Fruit fly (Drosophila melanogaster) whole organism, embryonic: ENCODE results near the gene CG11858.

Experiments used
- Bgb ChIP-seq: fragments of 200-800 bp; sonication (Bioruptor generic); IDR thresholded peaks from 2 replicates; pipeline ENCODE4 v1.3.6; 2022; ENCODE audit warnings: missing biosample characterization, missing genetic modification characterization; ENCODE audit not compliant: partially characterized antibody
- CG10209 ChIP-seq: fragments of 200-800 bp; sonication (Bioruptor generic); optimal IDR thresholded peaks from 3 replicates; lab custom pipeline; 2017; ENCODE audit warnings: missing biosample characterization, mild to moderate bottlenecking, missing genetic modification characterization, missing genetic modification reagents
- CG10366 ChIP-seq: fragments of 200-800 bp; sonication (Bioruptor generic); IDR thresholded peaks from 2 replicates; pipeline ENCODE4 v1.3.6; 2022; ENCODE audit warnings: missing biosample characterization, missing genetic modification characterization
- CG11695 ChIP-seq: fragments of 200-800 bp; sonication (Bioruptor generic); IDR thresholded peaks from 3 replicates; pipeline ENCODE4 v1.3.6; 2022; ENCODE audit warnings: missing biosample characterization, missing genetic modification characterization
- CG12769 ChIP-seq: fragments of 200-800 bp; sonication (Bioruptor generic); optimal IDR thresholded peaks from 2 replicates; lab custom pipeline; 2019; ENCODE audit warnings: missing biosample characterization, mild to moderate bottlenecking, missing genetic modification characterization, moderate library complexity
- CG13894 ChIP-seq: fragments of 200-800 bp; sonication (Bioruptor generic); optimal IDR thresholded peaks from 3 replicates; lab custom pipeline; 2018; ENCODE audit warnings: missing biosample characterization, mild to moderate bottlenecking, missing genetic modification characterization, moderate library complexity
- CG15514 ChIP-seq: fragments of 200-800 bp; sonication (Bioruptor generic); optimal IDR thresholded peaks from 3 replicates; lab custom pipeline; 2017; ENCODE audit warnings: missing biosample characterization, missing genetic modification characterization, mild to moderate bottlenecking, moderate library complexity, missing genetic modification reagents
- CG34376 ChIP-seq: fragments of 200-800 bp; sonication (Bioruptor generic); optimal IDR thresholded peaks from 2 replicates; lab custom pipeline; 2018; ENCODE audit warnings: missing biosample characterization, mild to moderate bottlenecking, missing genetic modification characterization
- CG3847 ChIP-seq: fragments of 200-800 bp; sonication (Bioruptor generic); IDR thresholded peaks from 2 replicates; pipeline ENCODE4 v1.3.6; 2022; ENCODE audit warnings: missing biosample characterization, missing genetic modification characterization
- CG6689 ChIP-seq: fragments of 200-800 bp; sonication (Bioruptor generic); IDR thresholded peaks from 2 replicates; pipeline ENCODE4 v1.3.6; 2022; ENCODE audit warnings: missing biosample characterization, missing genetic modification characterization
- CG7987 ChIP-seq: fragments of 200-800 bp; sonication (Bioruptor generic); optimal IDR thresholded peaks from 2 replicates; lab custom pipeline; 2018; ENCODE audit warnings: missing biosample characterization, mild to moderate bottlenecking, missing genetic modification characterization, moderate library complexity
- CG8290 ChIP-seq, 3 experiments: fragments of 200-800 bp; sonication (Bioruptor generic); optimal IDR thresholded peaks; 2 replicates each; lab custom pipeline; 2016 to 2019; ENCODE audit warnings: missing biosample characterization in 3 of 3, missing genetic modification characterization in 3 of 3, mild to moderate bottlenecking in 2 of 3, moderate library complexity in 1 of 3
- ERR ChIP-seq: fragments of 200-800 bp; sonication (Bioruptor generic); optimal IDR thresholded peaks from 2 replicates; lab custom pipeline; 2016; ENCODE audit warnings: missing biosample characterization, missing genetic modification characterization
- Eip74EF ChIP-seq, 2 experiments: fragments of 200-800 bp in 1 of 2; fragments of >200 bp in 1 of 2; sonication (Bioruptor generic) in 1 of 2; optimal IDR thresholded peaks; 2 replicates each; lab custom pipeline; 2017 to 2019; ENCODE audit warnings: missing biosample characterization in 2 of 2, missing genetic modification characterization in 2 of 2, mild to moderate bottlenecking in 1 of 2, moderate library complexity in 1 of 2
- H2.0 ChIP-seq: fragments of 200-800 bp; sonication (Bioruptor generic); IDR thresholded peaks from 2 replicates; pipeline ENCODE4 v1.3.6; 2022; ENCODE audit warnings: missing biosample characterization, missing genetic modification characterization
- HLH3B ChIP-seq: fragments of 200-800 bp; sonication (Bioruptor generic); IDR thresholded peaks from 2 replicates; pipeline ENCODE4 v1.3.6; 2022; ENCODE audit warnings: missing biosample characterization, missing genetic modification characterization
- Hr78 ChIP-seq, 2 experiments: fragments of 200-800 bp in 1 of 2; fragments of >200 bp in 1 of 2; sonication (Bioruptor generic) in 1 of 2; optimal IDR thresholded peaks; 2 replicates each; lab custom pipeline; 2017 to 2019; ENCODE audit warnings: missing biosample characterization in 2 of 2, missing genetic modification characterization in 2 of 2, mild to moderate bottlenecking in 1 of 2, moderate library complexity in 1 of 2
- Jarid2 ChIP-seq: fragments of 200-800 bp; sonication (Bioruptor generic); optimal IDR thresholded peaks from 3 replicates; lab custom pipeline; 2017; ENCODE audit warnings: mild to moderate bottlenecking, missing biosample characterization, missing genetic modification reagents, missing genetic modification characterization
- NC2β ChIP-seq: fragments of 200-800 bp; sonication (Bioruptor generic); optimal IDR thresholded peaks from 2 replicates; lab custom pipeline; 2016; ENCODE audit warnings: missing biosample characterization, missing genetic modification characterization
- Neu2 ChIP-seq: fragments of 200-800 bp; sonication (Bioruptor generic); optimal IDR thresholded peaks from 3 replicates; lab custom pipeline; 2016; ENCODE audit warnings: missing biosample characterization, missing genetic modification characterization, borderline replicate concordance
- Nf-YB ChIP-seq: fragments of 200-800 bp; sonication (Bioruptor generic); optimal IDR thresholded peaks from 3 replicates; lab custom pipeline; 2019; ENCODE audit warnings: missing biosample characterization, mild to moderate bottlenecking, missing genetic modification characterization, moderate library complexity
- Sry-δ ChIP-seq: fragments of 200-800 bp; sonication (Bioruptor generic); optimal IDR thresholded peaks from 2 replicates; lab custom pipeline; 2016; ENCODE audit warnings: missing biosample characterization, missing genetic modification characterization
- Trl ChIP-seq, 3 experiments: fragments of >200 bp in 2 of 3; fragments of 200-800 bp in 1 of 3; sonication (Bioruptor generic) in 1 of 3; optimal IDR thresholded peaks; 2 replicates in 1 of 3; 3 replicates in 2 of 3; lab custom pipeline; 2016 to 2017; ENCODE audit warnings: missing biosample characterization in 1 of 3, missing genetic modification characterization in 1 of 3
- bigmax ChIP-seq: fragments of 200-800 bp; sonication (Bioruptor generic); optimal IDR thresholded peaks from 2 replicates; lab custom pipeline; 2018; ENCODE audit warnings: missing biosample characterization, mild to moderate bottlenecking, missing genetic modification characterization
- chinmo ChIP-seq: fragments of 200-800 bp; sonication (Bioruptor generic); IDR thresholded peaks from 4 replicates; pipeline ENCODE4 v1.3.6; 2022; ENCODE audit warnings: missing biosample characterization, missing genetic modification characterization; ENCODE audit not compliant: partially characterized antibody
- crol ChIP-seq: fragments of 200-800 bp; sonication (Bioruptor generic); IDR thresholded peaks from 2 replicates; pipeline ENCODE4 v1.3.6; 2022; ENCODE audit warnings: missing biosample characterization, missing genetic modification characterization
- exex ChIP-seq: fragments of 200-800 bp; sonication (Bioruptor generic); optimal IDR thresholded peaks from 4 replicates; lab custom pipeline; 2018; ENCODE audit warnings: missing biosample characterization, mild to moderate bottlenecking, missing genetic modification characterization, moderate library complexity
- fd64A ChIP-seq: fragments of 200-800 bp; sonication (Bioruptor generic); optimal IDR thresholded peaks from 3 replicates; lab custom pipeline; 2018; ENCODE audit warnings: missing biosample characterization, mild to moderate bottlenecking, missing genetic modification characterization
- ftz-f1 ChIP-seq: fragments of 200-800 bp; sonication (Bioruptor generic); optimal IDR thresholded peaks from 2 replicates; lab custom pipeline; 2016; ENCODE audit warnings: missing biosample characterization, missing genetic modification characterization
- grn ChIP-seq: fragments of 200-800 bp; sonication (Bioruptor generic); optimal IDR thresholded peaks from 3 replicates; lab custom pipeline; 2017; ENCODE audit warnings: missing biosample characterization, missing genetic modification characterization
- insv ChIP-seq, 2 experiments: fragments of 200-800 bp; sonication (Bioruptor generic); optimal IDR thresholded peaks; 3 replicates each; lab custom pipeline; 2016 to 2018; ENCODE audit warnings: missing biosample characterization in 2 of 2, missing genetic modification characterization in 2 of 2
- lab ChIP-seq: fragments of 200-800 bp; sonication (Bioruptor generic); optimal IDR thresholded peaks from 3 replicates; lab custom pipeline; 2017; ENCODE audit warnings: missing biosample characterization, missing genetic modification characterization, mild to moderate bottlenecking, moderate library complexity, missing genetic modification reagents
- lbe ChIP-seq: fragments of 200-800 bp; sonication (Bioruptor generic); optimal IDR thresholded peaks from 2 replicates; lab custom pipeline; 2016; ENCODE audit warnings: missing biosample characterization, mild to moderate bottlenecking, missing genetic modification characterization
- lilli ChIP-seq: fragments of 200-800 bp; sonication (Bioruptor generic); optimal IDR thresholded peaks from 3 replicates; lab custom pipeline; 2016; ENCODE audit warnings: missing biosample characterization, missing genetic modification characterization
- mirr ChIP-seq: fragments of 200-800 bp; sonication (Bioruptor generic); optimal IDR thresholded peaks from 3 replicates; lab custom pipeline; 2018; ENCODE audit warnings: missing biosample characterization, mild to moderate bottlenecking, missing genetic modification characterization
- row ChIP-seq: fragments of 200-800 bp; sonication (Bioruptor generic); IDR thresholded peaks from 3 replicates; pipeline ENCODE4 v1.3.6; 2022; ENCODE audit warnings: missing biosample characterization, missing genetic modification characterization
- sd ChIP-seq: fragments of 200-800 bp; sonication (Bioruptor generic); optimal IDR thresholded peaks from 3 replicates; lab custom pipeline; 2018; ENCODE audit warnings: missing biosample characterization, mild to moderate bottlenecking, missing genetic modification characterization, moderate library complexity
- sug ChIP-seq: fragments of 200-800 bp; optimal IDR thresholded peaks from 2 replicates; lab custom pipeline; 2019; ENCODE audit warnings: missing biosample characterization, mild to moderate bottlenecking, missing genetic modification characterization, moderate library complexity
- tap ChIP-seq: fragments of 200-800 bp; optimal IDR thresholded peaks from 3 replicates; lab custom pipeline; 2019; ENCODE audit warnings: missing biosample characterization, mild to moderate bottlenecking, missing genetic modification characterization, moderate library complexity
- ttk ChIP-seq: fragments of 200-800 bp; sonication (Bioruptor generic); IDR thresholded peaks from 2 replicates; pipeline ENCODE4 v2.1.2; 2022; ENCODE audit warnings: missing biosample characterization, missing genetic modification characterization
- wdn ChIP-seq: fragments of 200-800 bp; sonication (Bioruptor generic); IDR thresholded peaks from 2 replicates; pipeline ENCODE4 v1.3.6; 2022; ENCODE audit warnings: missing biosample characterization, missing genetic modification characterization
- wek ChIP-seq: fragments of 200-800 bp; sonication (Bioruptor generic); optimal IDR thresholded peaks from 3 replicates; lab custom pipeline; 2018; ENCODE audit warnings: missing biosample characterization, mild to moderate bottlenecking, missing genetic modification characterization, moderate library complexity
- z ChIP-seq: fragments of 200-800 bp; sonication (Bioruptor generic); IDR thresholded peaks from 3 replicates; pipeline ENCODE4 v1.3.6; 2022; ENCODE audit warnings: missing biosample characterization, missing genetic modification characterization

CG11858 gene

DNA sequence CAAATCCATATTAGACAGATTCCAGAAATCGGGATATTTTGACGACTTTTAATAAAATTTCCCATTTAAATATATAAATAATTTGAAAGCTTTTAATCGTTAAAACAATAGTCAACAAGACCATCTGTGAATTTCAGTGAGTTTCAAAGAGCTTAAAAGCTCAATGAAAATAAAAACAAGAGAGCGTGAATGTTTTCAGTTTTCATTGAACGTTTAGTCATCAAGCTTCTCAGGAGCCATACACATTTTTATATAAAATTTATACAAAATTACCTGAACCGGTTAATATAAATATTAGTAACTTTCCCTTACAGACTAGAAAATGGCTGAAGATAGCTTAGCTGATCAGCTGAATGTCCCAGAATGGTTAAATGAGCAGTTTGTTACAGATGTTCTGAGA, 39.7 kb downstream of the CG11858 start, which contains the start of gene CG31370:
Gene CG31370, plus strand, starts transcription at position 226 of the 400 bp plus-strand sequence.
- TF ChIP-seq NC2β (GFP tag; lab: Kevin White, UChicago) (no peak), lbe (GFP tag; lab: Kevin White, UChicago) (peak; percentile 30), Bgb (GFP tag; lab: Robert Waterston, UW) (no peak), H2.0 (GFP tag; lab: Robert Waterston, UW) (no peak)
- TF ChIP-seq, all 482 proteins: peak for 1

DNA sequence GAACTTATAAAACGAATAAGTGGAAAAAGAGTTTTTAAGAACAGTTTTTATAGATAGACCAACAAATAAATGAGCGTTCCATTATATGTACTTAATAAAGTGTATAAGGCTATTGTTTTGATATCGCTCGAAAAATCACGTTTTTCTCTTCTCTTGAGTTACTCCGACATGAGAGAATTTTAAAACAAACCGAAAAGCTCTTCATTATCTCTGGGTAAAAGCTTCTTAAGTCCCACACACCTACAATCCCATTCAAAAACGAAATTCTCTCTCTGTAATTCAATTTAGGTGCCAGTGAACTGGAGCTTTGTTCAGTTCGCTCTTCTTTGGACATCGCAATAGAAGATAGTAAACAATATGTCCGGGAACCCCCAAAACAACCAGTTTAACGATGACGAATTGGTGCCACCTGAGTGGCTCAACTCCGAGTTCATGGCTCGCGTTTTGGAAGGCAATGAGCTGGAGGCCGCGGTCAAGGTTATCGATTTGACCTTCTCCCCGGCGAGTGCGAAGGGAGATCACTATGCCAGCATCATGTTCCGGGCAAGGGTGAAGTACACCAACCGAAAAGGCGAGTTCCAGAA, 41.4 kb downstream of the CG11858 start, which contains the start of gene CG31436:
Gene CG31436, plus strand, starts transcription at position 281 of the 584 bp plus-strand sequence.
- TF ChIP-seq lbe (GFP tag; lab: Kevin White, UChicago) (peak; percentile 42), CG11695 (GFP tag; lab: Robert Waterston, UW) (no peak), lab (peak; percentile 9), CG15514 (GFP tag; lab: Kevin White, UChicago) (peak; percentile 12), CG10209 (GFP tag; lab: Kevin White, UChicago) (no peak), sug (tag; lab: Kevin White, UChicago) (peak; percentile 47), exex (tag; lab: Kevin White, UChicago) (peak; percentile 42), sd (tag; lab: Kevin White, UChicago) (peak; percentile 35), lilli (no peak), ftz-f1 (GFP tag; lab: Kevin White, UChicago) (peak; percentile 92), CG8290 (GFP tag; optimal IDR thresholded peaks at IDR 0.05; lab: Kevin White, UChicago) (no peak), CG8290 (tag; optimal IDR thresholded peaks at IDR 0.05; lab: Kevin White, UChicago) (peak in 1 of 2 experiments; percentile 11), Sry-δ (GFP tag; lab: Kevin White, UChicago) (no peak), Jarid2 (GFP tag; lab: Kevin White, UChicago) (peak; percentile 73), mirr (GFP tag; lab: Kevin White, UChicago) (peak; percentile 30), crol (no peak), CG13894 (peak; percentile 36), z (GFP tag; lab: Robert Waterston, UW) (peak; percentile 41; the same call in 1 of the 3 replicates), Eip74EF (GFP tag; optimal IDR thresholded peaks at IDR 0.05; lab: Kevin White, UChicago) (peak in 1 of 2 experiments; percentile 18), CG34376 (peak; percentile 29), Trl (optimal IDR thresholded peaks at IDR 0.05; lab: Kevin White, UChicago) (peak; percentile 44 to 82), Trl (GFP tag; optimal IDR thresholded peaks at IDR 0.05; lab: Kevin White, UChicago) (no peak), CG12769 (tag; lab: Kevin White, UChicago) (peak; percentile 67), Hr78 (GFP tag; optimal IDR thresholded peaks at IDR 0.05; lab: Kevin White, UChicago) (peak in 1 of 2 experiments; percentile 82), CG6689 (GFP tag; lab: Robert Waterston, UW) (no peak)

DNA sequence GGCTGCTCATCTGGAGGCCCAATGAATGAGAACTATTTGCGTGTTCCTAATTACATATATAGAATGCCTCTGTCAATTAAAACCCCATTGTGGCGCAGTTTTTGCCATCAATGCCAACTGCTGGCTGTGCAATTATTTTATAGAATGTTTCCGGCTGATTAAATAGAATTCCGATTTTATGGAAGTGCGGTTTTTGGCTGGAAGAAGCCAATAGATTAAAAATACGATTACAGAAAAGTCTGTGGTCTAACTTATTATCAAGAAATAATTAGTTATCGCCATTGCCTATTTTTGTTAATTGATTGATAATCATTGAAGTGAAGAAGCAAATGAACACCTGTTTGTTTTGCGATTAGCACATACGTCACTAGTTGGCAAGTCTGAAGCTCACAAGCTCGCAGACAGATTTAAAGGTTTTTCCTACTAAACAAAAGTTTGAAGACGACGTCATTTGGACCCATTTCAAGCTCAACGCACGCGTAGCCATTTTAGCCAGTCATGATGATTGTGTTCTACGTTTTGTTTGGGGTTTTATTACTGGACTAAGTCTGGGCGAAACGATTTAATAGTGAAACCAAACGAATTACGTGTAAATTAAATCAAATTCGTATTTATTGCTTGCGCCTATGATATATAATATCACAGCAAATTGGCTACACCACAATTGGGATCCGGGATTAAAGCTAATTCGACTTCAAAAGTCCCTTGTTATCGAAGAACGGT, 43.4 kb downstream of the CG11858 start:
- TF ChIP-seq CG10366 (no peak), HLH3B (GFP tag; lab: Robert Waterston, UW) (no peak), sd (tag; lab: Kevin White, UChicago) (peak; percentile 70), ERR (no peak), CG34376 (peak; percentile 48), tap (tag; lab: Kevin White, UChicago) (no peak), insv (GFP tag; optimal IDR thresholded peaks at IDR 0.05; lab: Kevin White, UChicago) (no peak), bigmax (no peak), lab (peak; percentile 19), chinmo (GFP tag; lab: Robert Waterston, UW) (0 out of 4 replicates have a peak, but pooled peaks have one; percentile 64), fd64A (GFP tag; lab: Kevin White, UChicago) (no peak), CG3847 (no peak), mirr (GFP tag; lab: Kevin White, UChicago) (peak; percentile 40), Nf-YB (GFP tag; lab: Kevin White, UChicago) (no peak), grn (GFP tag; lab: Kevin White, UChicago) (peak; percentile 40), wdn (GFP tag; lab: Robert Waterston, UW) (no peak), CG7987 (no peak), wek (GFP tag; lab: Kevin White, UChicago) (no peak), row (GFP tag; lab: Robert Waterston, UW) (no peak), ttk (GFP tag; lab: Robert Waterston, UW) (no peak), Neu2 (no peak)
